Fruit fly (Drosophila melanogaster): Measurements from ENCODE around the gene Gr64c.
A peak's percentile ranks its signal among the peaks of the same experiment; 100 is the strongest.

The Gr64c gene

dm6 chr3L:4070221-4070995 is 42.0 kb downstream of the Gr64c start (continued):
- TF ChIP-seq wek (GFP tag; optimal IDR thresholded peaks at IDR 0.05) (peak; percentile 22), CG1529 (GFP tag; optimal IDR thresholded peaks at IDR 0.05) (peak; percentile 68), CG8281 (tag; optimal IDR thresholded peaks at IDR 0.05) (peak; percentile 62), CG11504 (tag; optimal IDR thresholded peaks at IDR 0.05) (peak; percentile 86), nau (GFP tag; optimal IDR thresholded peaks at IDR 0.05) (no peak), sens-2 (GFP tag; IDR thresholded peaks at IDR 0.05) (peak; percentile 88), CG11456 (GFP tag; IDR thresholded peaks at IDR 0.05) (peak; percentile 97), sob (GFP tag; IDR thresholded peaks at IDR 0.05) (peak; percentile 93), pzg (GFP tag; optimal IDR thresholded peaks at IDR 0.05) (peak; percentile 5), CG17385 (GFP tag; optimal IDR thresholded peaks at IDR 0.05) (peak; percentile 82), CG33213 (GFP tag; optimal IDR thresholded peaks at IDR 0.05) (peak; percentile 72), CG11247 (GFP tag; IDR thresholded peaks at IDR 0.05) (peak; percentile 93), inv (GFP tag; IDR thresholded peaks at IDR 0.05; ENCODE audit: partially characterized antibody) (no peak), CG7786 (GFP tag; optimal IDR thresholded peaks at IDR 0.05) (peak; percentile 93), CG15073 (GFP tag; optimal IDR thresholded peaks at IDR 0.05) (peak; percentile 37), toy (GFP tag; IDR thresholded peaks at IDR 0.05) (peak; percentile 82), CG3995 (GFP tag; optimal IDR thresholded peaks at IDR 0.05) (peak; percentile 59), CG8089 (GFP tag; optimal IDR thresholded peaks at IDR 0.05) (peak; percentile 86), da (GFP tag; optimal IDR thresholded peaks at IDR 0.05) (peak; percentile 68), CG12299 (tag; optimal IDR thresholded peaks at IDR 0.05) (peak; percentile 60), CG34376 (GFP tag; optimal IDR thresholded peaks at IDR 0.05) (no peak), Xrp1 (GFP tag; IDR thresholded peaks at IDR 0.05) (peak; percentile 90), pita (GFP tag; optimal IDR thresholded peaks at IDR 0.05) (no peak), CG12942 (GFP tag; optimal IDR thresholded peaks at IDR 0.05) (peak; percentile 79), CG11085 (GFP tag; IDR thresholded peaks at IDR 0.05) (peak; percentile 60), CG32772 (GFP tag; IDR thresholded peaks at IDR 0.05) (peak; percentile 93), Vsx1 (GFP tag; optimal IDR thresholded peaks at IDR 0.05) (peak; percentile 63), vvl (GFP tag; IDR thresholded peaks at IDR 0.05) (peak; percentile 96), stc (GFP tag; IDR thresholded peaks at IDR 0.05) (peak; percentile 91), so (GFP tag; IDR thresholded peaks at IDR 0.05) (peak; percentile 93), CG7987 (GFP tag; optimal IDR thresholded peaks at IDR 0.05) (peak; percentile 64), seq (GFP tag; IDR thresholded peaks at IDR 0.05) (peak; percentile 90), Xbp1 (GFP tag; optimal IDR thresholded peaks at IDR 0.05) (peak; percentile 92), pfk (GFP tag; optimal IDR thresholded peaks at IDR 0.05) (no peak), twi (tag; optimal IDR thresholded peaks at IDR 0.05) (peak; percentile 33), HLH4C (GFP tag; IDR thresholded peaks at IDR 0.05; ENCODE audit: partially characterized antibody) (no peak), D19B (GFP tag; optimal IDR thresholded peaks at IDR 0.05) (peak; percentile 98), HLHmδ (GFP tag; optimal IDR thresholded peaks at IDR 0.05) (no peak), Oli (tag; optimal IDR thresholded peaks at IDR 0.05) (peak; percentile 90), btn (GFP tag; optimal IDR thresholded peaks at IDR 0.05) (peak; percentile 75), CG11093 (GFP tag; IDR thresholded peaks at IDR 0.05) (peak; percentile 83), CG18599 (GFP tag; optimal IDR thresholded peaks at IDR 0.05) (peak; percentile 90), CG1024 (GFP tag; IDR thresholded peaks at IDR 0.05) (peak; percentile 84), CG13894 (tag; optimal IDR thresholded peaks at IDR 0.05) (no peak), CG32532 (GFP tag; IDR thresholded peaks at IDR 0.05) (peak; percentile 94), CG2129 (GFP tag; IDR thresholded peaks at IDR 0.05; ENCODE audit: partially characterized antibody) (no peak), Taf1 (GFP tag; IDR thresholded peaks at IDR 0.05) (peak; percentile 85), CG12769 (tag; optimal IDR thresholded peaks at IDR 0.05) (peak; percentile 97), Ptx1 (GFP tag; IDR thresholded peaks at IDR 0.05) (peak; percentile 95)

All from whole organism, embryonic.